Fruit fly (Drosophila melanogaster) whole organism, embryonic: ENCODE data around the gene CG13850.

ENCODE experiments used
- BEAF-32 ChIP-seq: fragments of 200-800 bp; sonication (Bioruptor generic); optimal IDR thresholded peaks from 3 replicates; lab custom pipeline; 2017; ENCODE audit warnings: missing biosample characterization, missing genetic modification characterization, mild to moderate bottlenecking, moderate library complexity, missing genetic modification reagents
- Bgb ChIP-seq: fragments of 200-800 bp; sonication (Bioruptor generic); IDR thresholded peaks from 2 replicates; pipeline ENCODE4 v1.3.6; 2022; ENCODE audit warnings: missing biosample characterization, missing genetic modification characterization; ENCODE audit not compliant: partially characterized antibody
- CG10209 ChIP-seq: fragments of 200-800 bp; sonication (Bioruptor generic); optimal IDR thresholded peaks from 3 replicates; lab custom pipeline; 2017; ENCODE audit warnings: missing biosample characterization, mild to moderate bottlenecking, missing genetic modification characterization, missing genetic modification reagents
- CG10462 ChIP-seq: fragments of 200-800 bp; sonication (Bioruptor generic); optimal IDR thresholded peaks from 2 replicates; lab custom pipeline; 2016; ENCODE audit warnings: missing biosample characterization, missing genetic modification characterization
- CG10979 ChIP-seq: fragments of 200-800 bp; sonication (Bioruptor generic); optimal IDR thresholded peaks from 2 replicates; lab custom pipeline; 2018; ENCODE audit warnings: missing biosample characterization, mild to moderate bottlenecking, missing genetic modification characterization, moderate library complexity
- CG11085 ChIP-seq: fragments of 200-800 bp; sonication (Bioruptor generic); IDR thresholded peaks from 2 replicates; pipeline ENCODE4 v1.3.6; 2022; ENCODE audit warnings: missing biosample characterization, missing genetic modification characterization
- CG12104 ChIP-seq: fragments of 200-800 bp; sonication (Bioruptor generic); optimal IDR thresholded peaks from 3 replicates; lab custom pipeline; 2016; ENCODE audit warnings: missing biosample characterization, missing genetic modification characterization
- CG12659 ChIP-seq: fragments of 200-800 bp; sonication (Bioruptor generic); optimal IDR thresholded peaks from 3 replicates; lab custom pipeline; 2017; ENCODE audit warnings: mild to moderate bottlenecking, missing biosample characterization, missing genetic modification reagents, missing genetic modification characterization
- CG12769 ChIP-seq: fragments of 200-800 bp; sonication (Bioruptor generic); optimal IDR thresholded peaks from 2 replicates; lab custom pipeline; 2019; ENCODE audit warnings: missing biosample characterization, mild to moderate bottlenecking, missing genetic modification characterization, moderate library complexity
- CG14667 ChIP-seq: fragments of 200-800 bp; sonication (Bioruptor generic); IDR thresholded peaks from 2 replicates; pipeline ENCODE4 v1.3.6; 2022; ENCODE audit warnings: missing biosample characterization, missing genetic modification characterization
- CG15073 ChIP-seq: fragments of 200-800 bp; sonication (Bioruptor generic); optimal IDR thresholded peaks from 2 replicates; lab custom pipeline; 2016; ENCODE audit warnings: missing biosample characterization, missing genetic modification characterization
- CG16863 ChIP-seq: fragments of 200-800 bp; sonication (Bioruptor generic); optimal IDR thresholded peaks from 3 replicates; lab custom pipeline; 2016; ENCODE audit warnings: missing biosample characterization, missing genetic modification characterization
- CG17568 ChIP-seq: fragments of 200-800 bp; sonication (Bioruptor generic); optimal IDR thresholded peaks from 2 replicates; lab custom pipeline; 2018; ENCODE audit warnings: missing biosample characterization, mild to moderate bottlenecking, missing genetic modification characterization, moderate library complexity
- CG17612 ChIP-seq: fragments of 200-800 bp; sonication (Bioruptor generic); IDR thresholded peaks from 2 replicates; pipeline ENCODE4 v1.3.6; 2022; ENCODE audit warnings: missing biosample characterization, missing genetic modification characterization
- CG1792 ChIP-seq: fragments of 200-800 bp; sonication (Bioruptor generic); optimal IDR thresholded peaks from 2 replicates; lab custom pipeline; 2016; ENCODE audit warnings: missing biosample characterization, missing genetic modification characterization
- CG18599 ChIP-seq: fragments of 200-800 bp; sonication (Bioruptor generic); optimal IDR thresholded peaks from 3 replicates; lab custom pipeline; 2017; ENCODE audit warnings: missing biosample characterization, missing genetic modification characterization, mild to moderate bottlenecking, moderate library complexity, missing genetic modification reagents
- CG32532 ChIP-seq: fragments of 200-800 bp; sonication (Bioruptor generic); IDR thresholded peaks from 2 replicates; pipeline ENCODE4 v1.3.6; 2022; ENCODE audit warnings: missing biosample characterization, missing genetic modification characterization
- CG32767 ChIP-seq: fragments of 200-800 bp; sonication (Bioruptor generic); IDR thresholded peaks from 2 replicates; pipeline ENCODE4 v1.3.6; 2022; ENCODE audit warnings: missing biosample characterization, missing genetic modification characterization
- CG32772 ChIP-seq: fragments of 200-800 bp; sonication (Bioruptor generic); IDR thresholded peaks from 2 replicates; pipeline ENCODE4 v1.3.6; 2022; ENCODE audit warnings: missing biosample characterization, missing genetic modification characterization
- CG33557 ChIP-seq: fragments of 200-800 bp; sonication (Bioruptor generic); optimal IDR thresholded peaks from 2 replicates; lab custom pipeline; 2019; ENCODE audit warnings: missing biosample characterization, mild to moderate bottlenecking, missing genetic modification characterization, moderate library complexity
- CG4730 ChIP-seq: fragments of 200-800 bp; sonication (Bioruptor generic); IDR thresholded peaks from 2 replicates; pipeline ENCODE4 v1.3.6; 2022; ENCODE audit warnings: missing biosample characterization, missing genetic modification characterization
- CG4820 ChIP-seq: fragments of 200-800 bp; sonication (Bioruptor generic); optimal IDR thresholded peaks from 3 replicates; lab custom pipeline; 2016; ENCODE audit warnings: missing biosample characterization, missing genetic modification characterization
- CG6272 ChIP-seq: fragments of 200-800 bp; sonication (Bioruptor generic); IDR thresholded peaks from 2 replicates; pipeline ENCODE4 v1.3.6; 2022; ENCODE audit warnings: missing biosample characterization, missing genetic modification characterization
- CG6689 ChIP-seq: fragments of 200-800 bp; sonication (Bioruptor generic); IDR thresholded peaks from 2 replicates; pipeline ENCODE4 v1.3.6; 2022; ENCODE audit warnings: missing biosample characterization, missing genetic modification characterization
- CG7556 ChIP-seq: fragments of 200-800 bp; sonication (Bioruptor generic); optimal IDR thresholded peaks from 2 replicates; lab custom pipeline; 2017; ENCODE audit warnings: missing biosample characterization, mild to moderate bottlenecking, missing genetic modification characterization
- CG7786 ChIP-seq: fragments of 200-800 bp; sonication (Bioruptor generic); optimal IDR thresholded peaks from 2 replicates; lab custom pipeline; 2016; ENCODE audit warnings: missing biosample characterization, missing genetic modification characterization
- CTCF ChIP-seq: fragments of 200-800 bp; sonication (Bioruptor generic); optimal IDR thresholded peaks from 2 replicates; lab custom pipeline; 2017; ENCODE audit warnings: missing biosample characterization, mild to moderate bottlenecking, missing genetic modification characterization, moderate library complexity
- Dad ChIP-seq: fragments of 200-800 bp; sonication (Bioruptor generic); optimal IDR thresholded peaks from 3 replicates; lab custom pipeline; 2016; ENCODE audit warnings: missing biosample characterization, missing genetic modification characterization
- Max ChIP-seq: fragments of 200-800 bp; sonication (Bioruptor generic); optimal IDR thresholded peaks from 2 replicates; lab custom pipeline; 2016; ENCODE audit warnings: missing biosample characterization, mild to moderate bottlenecking, missing genetic modification characterization
- Mes4 ChIP-seq: fragments of 200-800 bp; sonication (Bioruptor generic); optimal IDR thresholded peaks from 2 replicates; lab custom pipeline; 2016; ENCODE audit warnings: missing biosample characterization, missing genetic modification characterization
- Nf-YA ChIP-seq: fragments of 200-800 bp; sonication (Bioruptor generic); IDR thresholded peaks from 2 replicates; pipeline ENCODE4 v1.3.6; 2022; ENCODE audit warnings: missing biosample characterization, missing genetic modification characterization
- Opbp ChIP-seq: fragments of 200-800 bp; sonication (Bioruptor generic); IDR thresholded peaks from 3 replicates; pipeline ENCODE4 v1.3.6; 2022; ENCODE audit warnings: missing biosample characterization, missing genetic modification characterization; ENCODE audit not compliant: partially characterized antibody
- Six4 ChIP-seq: fragments of 200-800 bp; sonication (Bioruptor generic); optimal IDR thresholded peaks from 2 replicates; lab custom pipeline; 2016; ENCODE audit warnings: missing biosample characterization, missing genetic modification characterization
- ash1 ChIP-seq: fragments of 200-800 bp; sonication (Bioruptor generic); optimal IDR thresholded peaks from 2 replicates; lab custom pipeline; 2018; ENCODE audit warnings: missing biosample characterization, mild to moderate bottlenecking, missing genetic modification characterization
- croc ChIP-seq: fragments of 200-800 bp; sonication (Bioruptor generic); conservative IDR thresholded peaks from 3 replicates; pipeline ENCODE4 v1.3.6; 2022; ENCODE audit warnings: missing biosample characterization, missing genetic modification characterization
- esg ChIP-seq: fragments of 200-800 bp; sonication (Bioruptor generic); conservative IDR thresholded peaks from 2 replicates; pipeline ENCODE4 v1.3.6; 2022; ENCODE audit warnings: missing biosample characterization, missing genetic modification characterization
- fru ChIP-seq: fragments of >200 bp; optimal IDR thresholded peaks from 2 replicates; lab custom pipeline; 2017
- hkb ChIP-seq, 2 experiments: fragments of 200-800 bp in 1 of 2; fragments of >200 bp in 1 of 2; sonication (Bioruptor generic) in 1 of 2; IDR thresholded peaks in 1 of 2; optimal IDR thresholded peaks in 1 of 2; 2 replicates each; pipeline versions ENCODE4 v1.3.6 to Lab custom; 2017 to 2022; ENCODE audit warnings: missing biosample characterization in 1 of 2, missing genetic modification characterization in 1 of 2
- inv ChIP-seq: fragments of 200-800 bp; sonication (Bioruptor generic); IDR thresholded peaks from 2 replicates; pipeline ENCODE4 v1.3.6; 2022; ENCODE audit warnings: missing biosample characterization, missing genetic modification characterization; ENCODE audit not compliant: partially characterized antibody
- mam ChIP-seq: fragments of 200-800 bp; sonication (Bioruptor generic); optimal IDR thresholded peaks from 3 replicates; lab custom pipeline; 2016; ENCODE audit warnings: missing biosample characterization, missing genetic modification characterization
- mirr ChIP-seq: fragments of 200-800 bp; sonication (Bioruptor generic); optimal IDR thresholded peaks from 3 replicates; lab custom pipeline; 2018; ENCODE audit warnings: missing biosample characterization, mild to moderate bottlenecking, missing genetic modification characterization
- nau ChIP-seq: fragments of 200-800 bp; sonication (Bioruptor generic); optimal IDR thresholded peaks from 3 replicates; lab custom pipeline; 2017; ENCODE audit warnings: missing biosample characterization, mild to moderate bottlenecking, missing genetic modification characterization, missing genetic modification reagents
- shn ChIP-seq: fragments of 200-800 bp; sonication (Bioruptor generic); optimal IDR thresholded peaks from 3 replicates; lab custom pipeline; 2016; ENCODE audit warnings: missing biosample characterization, missing genetic modification characterization
- sima ChIP-seq: fragments of 200-800 bp; sonication (Bioruptor generic); optimal IDR thresholded peaks from 2 replicates; lab custom pipeline; 2016; ENCODE audit warnings: missing biosample characterization, missing genetic modification characterization
- so ChIP-seq: fragments of 200-800 bp; sonication (Bioruptor generic); IDR thresholded peaks from 3 replicates; pipeline ENCODE4 v1.3.6; 2022; ENCODE audit warnings: missing biosample characterization, missing genetic modification characterization
- toy ChIP-seq: fragments of 200-800 bp; sonication (Bioruptor generic); IDR thresholded peaks from 2 replicates; pipeline ENCODE4 v1.3.6; 2022; ENCODE audit warnings: missing biosample characterization, missing genetic modification characterization
- trh ChIP-seq: fragments of 200-800 bp; sonication (Bioruptor generic); optimal IDR thresholded peaks from 2 replicates; lab custom pipeline; 2016; ENCODE audit warnings: missing biosample characterization, missing genetic modification characterization
- ttk ChIP-seq: fragments of 200-800 bp; sonication (Bioruptor generic); IDR thresholded peaks from 2 replicates; pipeline ENCODE4 v2.1.2; 2022; ENCODE audit warnings: missing biosample characterization, missing genetic modification characterization
- twi ChIP-seq: fragments of 200-800 bp; optimal IDR thresholded peaks from 2 replicates; lab custom pipeline; 2019; ENCODE audit warnings: missing biosample characterization, mild to moderate bottlenecking, missing genetic modification characterization, moderate library complexity
- yki ChIP-seq: fragments of >200 bp; optimal IDR thresholded peaks from 3 replicates; lab custom pipeline; 2018

CG13850 gene

DNA sequence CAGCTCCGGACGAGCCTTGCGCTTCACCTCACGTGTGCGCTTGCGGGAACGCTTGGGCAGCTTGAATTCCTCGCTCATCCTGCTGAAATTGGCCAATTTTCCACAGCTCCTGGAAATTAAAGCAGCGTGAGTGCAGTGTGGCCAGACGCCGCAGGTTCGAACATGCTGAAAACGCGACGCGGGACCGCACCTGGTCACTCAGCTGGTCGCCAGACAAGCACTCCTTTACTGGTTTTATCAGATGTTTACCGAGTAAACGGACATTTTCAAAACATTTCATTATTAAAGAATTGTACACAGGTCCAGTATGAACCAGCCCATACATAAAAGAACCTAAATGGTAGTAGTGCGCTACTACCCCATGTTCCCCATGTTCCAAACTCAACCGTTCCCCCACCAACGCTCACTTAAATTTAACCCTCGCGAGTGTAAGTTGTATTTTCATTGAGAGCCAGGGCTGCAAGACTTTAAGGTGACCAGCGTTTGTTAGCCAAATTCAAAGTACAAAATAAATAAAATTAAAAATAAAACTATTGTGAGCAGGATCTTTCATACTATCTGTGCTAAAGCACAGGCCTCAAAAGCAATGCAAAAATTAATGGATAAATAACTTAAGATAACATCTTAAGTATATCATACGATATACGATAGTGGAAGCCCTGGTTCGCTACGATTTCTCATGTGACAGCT lies 48.4 kb downstream of the CG13850 start, which contains the start of the genes JMJD6, CG7071 and Muted (continued):
- TF ChIP-seq Opbp (GFP tag; lab: Robert Waterston, UW) (peak; percentile 60; the same call in 1 of the 3 replicates), CG10979 (peak; percentile 84), mirr (GFP tag; lab: Kevin White, UChicago) (peak; percentile 75), trh (GFP tag; lab: Kevin White, UChicago) (peak; percentile 54), CG10209 (peak; percentile 90), nau (peak; percentile 80), CG12659 (GFP tag; lab: Kevin White, UChicago) (peak; percentile 97), CG14667 (GFP tag; lab: Robert Waterston, UW) (peak; percentile 89), CG32767 (GFP tag; lab: Robert Waterston, UW) (peak; percentile 83; the same call in 1 of the 2 replicates), sima (GFP tag; lab: Kevin White, UChicago) (peak; percentile 31), CTCF (GFP tag; lab: Kevin White, UChicago) (peak; percentile 18), CG11085 (GFP tag; lab: Robert Waterston, UW) (peak; percentile 84), CG4730 (GFP tag; lab: Robert Waterston, UW) (peak; percentile 87), CG33557 (GFP tag; lab: Kevin White, UChicago) (peak; percentile 89), yki (lab: Kevin White, UChicago) (no peak), mam (GFP tag; lab: Kevin White, UChicago) (peak; percentile 93), croc (peak; percentile 86), CG12769 (tag; lab: Kevin White, UChicago) (peak; percentile 74), fru (lab: Kevin White, UChicago) (no peak), CG6272 (GFP tag; lab: Robert Waterston, UW) (peak; percentile 89), Max (GFP tag; lab: Kevin White, UChicago) (peak; percentile 92), CG32532 (peak; percentile 94), Six4 (GFP tag; lab: Kevin White, UChicago) (peak; percentile 89), BEAF-32 (peak; percentile 90), twi (tag; lab: Kevin White, UChicago) (peak; percentile 77), CG4820 (GFP tag; lab: Kevin White, UChicago) (peak; percentile 86), toy (GFP tag; lab: Robert Waterston, UW) (peak; percentile 42; the same call in 1 of the 2 replicates), CG17612 (GFP tag; lab: Robert Waterston, UW) (peak; percentile 81), CG16863 (GFP tag; lab: Kevin White, UChicago) (peak; percentile 86), shn (GFP tag; lab: Kevin White, UChicago) (peak; percentile 83), Bgb (GFP tag; lab: Robert Waterston, UW) (peak; percentile 68), CG12104 (GFP tag; lab: Kevin White, UChicago) (peak; percentile 91), Dad (peak; percentile 74), hkb (optimal IDR thresholded peaks at IDR 0.05; lab: Kevin White, UChicago) (peak; percentile 58), hkb (GFP tag; IDR thresholded peaks at IDR 0.05; lab: Robert Waterston, UW) (peak; percentile 90), CG17568 (GFP tag; lab: Kevin White, UChicago) (peak; percentile 86), so (GFP tag; lab: Robert Waterston, UW) (peak; percentile 90), CG32772 (peak; percentile 86), inv (GFP tag; lab: Robert Waterston, UW) (peak; percentile 74), CG7786 (GFP tag; lab: Kevin White, UChicago) (peak; percentile 84), CG10462 (GFP tag; lab: Kevin White, UChicago) (peak; percentile 79), ash1 (GFP tag; lab: Kevin White, UChicago) (peak; percentile 44), CG18599 (GFP tag; lab: Kevin White, UChicago) (peak; percentile 95), CG6689 (GFP tag; lab: Robert Waterston, UW) (peak; percentile 92), CG1792 (peak; percentile 65), CG7556 (GFP tag; lab: Kevin White, UChicago) (peak; percentile 85), Mes4 (GFP tag; lab: Kevin White, UChicago) (peak; percentile 81), esg (GFP tag; lab: Robert Waterston, UW) (peak; percentile 85), Nf-YA (GFP tag; lab: Robert Waterston, UW) (peak; percentile 53; the same call in 1 of the 2 replicates), ttk (GFP tag; lab: Robert Waterston, UW) (peak; percentile 91), CG15073 (GFP tag; lab: Kevin White, UChicago) (no peak)
